Fruit fly (Drosophila melanogaster): ENCODE data around the gene Sgs8.
A peak's percentile ranks its signal among the peaks of the same experiment; 100 is the strongest.

Sgs8 gene

dm6 chr3L:11552996-11553671 is 43.9 kb upstream of the Sgs8 start (continued):
- no peak for TF ChIP-seq eve (GFP tag; optimal IDR thresholded peaks at IDR 0.05)
- peak; percentile 93 for TF ChIP-seq CG8478 (optimal IDR thresholded peaks at IDR 0.05)
- TF ChIP-seq CG10959 (GFP tag; IDR thresholded peaks at IDR 0.05): no peak
- TF ChIP-seq cato (GFP tag; optimal IDR thresholded peaks at IDR 0.05; ENCODE audit: borderline replicate concordance): no peak
- no peak for TF ChIP-seq GATAe (GFP tag; conservative IDR thresholded peaks at IDR 0.05)
- peak; percentile 64 for TF ChIP-seq Fer1 (GFP tag; optimal IDR thresholded peaks at IDR 0.05)
- TF ChIP-seq kah (GFP tag; optimal IDR thresholded peaks at IDR 0.05): peak; percentile 100
- TF ChIP-seq odd (GFP tag; optimal IDR thresholded peaks at IDR 0.05): peak; percentile 42
- no peak for TF ChIP-seq exex (tag; optimal IDR thresholded peaks at IDR 0.05)
- TF ChIP-seq Fer3 (tag; optimal IDR thresholded peaks at IDR 0.05): no peak
- TF ChIP-seq fru (optimal IDR thresholded peaks at IDR 0.05): no peak
- TF ChIP-seq tll (GFP tag; optimal IDR thresholded peaks at IDR 0.05): no peak
- TF ChIP-seq Neu2 (GFP tag; optimal IDR thresholded peaks at IDR 0.05; ENCODE audit: borderline replicate concordance): no peak
- no peak for TF ChIP-seq CG12299 (tag; optimal IDR thresholded peaks at IDR 0.05)
- TF ChIP-seq ewg (GFP tag; optimal IDR thresholded peaks at IDR 0.05): no peak
- TF ChIP-seq Oaz (GFP tag; IDR thresholded peaks at IDR 0.05): no peak
- TF ChIP-seq CG11504 (tag; optimal IDR thresholded peaks at IDR 0.05): peak; percentile 100
- TF ChIP-seq ken (GFP tag; IDR thresholded peaks at IDR 0.05): 0 out of 3 replicates have a peak, but pooled peaks have one; percentile 40
- peak; percentile 49 for TF ChIP-seq CG15269 (tag; optimal IDR thresholded peaks at IDR 0.05)
- TF ChIP-seq mam (GFP tag; optimal IDR thresholded peaks at IDR 0.05): no peak
- no peak for TF ChIP-seq insv (GFP tag; optimal IDR thresholded peaks at IDR 0.05)
- no peak for TF ChIP-seq CG9609 (GFP tag; optimal IDR thresholded peaks at IDR 0.05)
- TF ChIP-seq ato (GFP tag; IDR thresholded peaks at IDR 0.05; ENCODE audit: partially characterized antibody): peak; percentile 15; the same call in 1 of the 2 replicates
- no peak for TF ChIP-seq CG11093 (GFP tag; IDR thresholded peaks at IDR 0.05)
- TF ChIP-seq CG1233 (GFP tag; optimal IDR thresholded peaks at IDR 0.05): no peak
- TF ChIP-seq CG6854 (GFP tag; optimal IDR thresholded peaks at IDR 0.05): peak; percentile 29
- TF ChIP-seq kni (GFP tag; optimal IDR thresholded peaks at IDR 0.05): peak; percentile 97
- no peak for TF ChIP-seq jumu (GFP tag; optimal IDR thresholded peaks at IDR 0.05)
- peak; percentile 32; the same call in 1 of the 2 replicates for TF ChIP-seq CG32767 (GFP tag; IDR thresholded peaks at IDR 0.05)
- no peak for TF ChIP-seq Chrac-16 (GFP tag; optimal IDR thresholded peaks at IDR 0.05)
- peak; percentile 70 for TF ChIP-seq Aef1 (GFP tag; IDR thresholded peaks at IDR 0.05)
- TF ChIP-seq CG18262 (tag; optimal IDR thresholded peaks at IDR 0.05): peak; percentile 36
- TF ChIP-seq sens-2 (GFP tag; IDR thresholded peaks at IDR 0.05): no peak
- no peak for TF ChIP-seq Atf-2 (GFP tag; optimal IDR thresholded peaks at IDR 0.05)
- TF ChIP-seq slp2 (GFP tag; optimal IDR thresholded peaks at IDR 0.05): no peak
- TF ChIP-seq hbn (GFP tag; IDR thresholded peaks at IDR 0.05; ENCODE audit: partially characterized antibody): peak; percentile 80
- peak; percentile 63 for TF ChIP-seq Hmr (GFP tag; optimal IDR thresholded peaks at IDR 0.05)
- TF ChIP-seq CG12236 (GFP tag; optimal IDR thresholded peaks at IDR 0.05): no peak
- TF ChIP-seq CG15479 (GFP tag; optimal IDR thresholded peaks at IDR 0.05): peak; percentile 78
- no peak for TF ChIP-seq cad (GFP tag; optimal IDR thresholded peaks at IDR 0.05)
- no peak for TF ChIP-seq CG4820 (GFP tag; optimal IDR thresholded peaks at IDR 0.05)
- no peak for TF ChIP-seq CG9876 (GFP tag; optimal IDR thresholded peaks at IDR 0.05)
- TF ChIP-seq CG3163 (GFP tag; optimal IDR thresholded peaks at IDR 0.05): peak; percentile 59
- TF ChIP-seq CG4854 (GFP tag; optimal IDR thresholded peaks at IDR 0.05): no peak
- TF ChIP-seq Doc2 (GFP tag; IDR thresholded peaks at IDR 0.05): no peak
- no peak for TF ChIP-seq sima (GFP tag; optimal IDR thresholded peaks at IDR 0.05)
- peak; percentile 99 to 100 for TF ChIP-seq Trl (optimal IDR thresholded peaks at IDR 0.05)
- peak; percentile 78 for TF ChIP-seq Trl (GFP tag; optimal IDR thresholded peaks at IDR 0.05)
- TF ChIP-seq CG9215 (GFP tag; IDR thresholded peaks at IDR 0.05): no peak
- TF ChIP-seq esg (GFP tag; conservative IDR thresholded peaks at IDR 0.05): no peak
- TF ChIP-seq CG2202 (tag; optimal IDR thresholded peaks at IDR 0.05): peak; percentile 19
